Fruit fly (Drosophila melanogaster) whole organism, prepupa: ENCODE measurements around the gene rno.
A peak's percentile ranks its signal among the peaks of the same experiment; 100 is the strongest.

Source experiments
- CG10631 ChIP-seq: fragments of 200-800 bp; sonication (Bioruptor generic); optimal IDR thresholded peaks from 2 replicates; lab custom pipeline; 2016; ENCODE audit warnings: missing biosample characterization, missing genetic modification characterization
- CG11294 ChIP-seq: fragments of 200-800 bp; sonication (Bioruptor generic); IDR thresholded peaks from 2 replicates; pipeline ENCODE4 v1.3.6; 2022; ENCODE audit warnings: missing biosample characterization, missing genetic modification characterization
- CG11762 ChIP-seq: fragments of 200-800 bp; sonication (Bioruptor generic); optimal IDR thresholded peaks from 3 replicates; lab custom pipeline; 2016; ENCODE audit warnings: missing biosample characterization, missing genetic modification characterization; ENCODE audit not compliant: insufficient read depth
- CG11902 ChIP-seq: fragments of 200-800 bp; sonication (Bioruptor generic); optimal IDR thresholded peaks from 3 replicates; lab custom pipeline; 2016; ENCODE audit warnings: missing biosample characterization, missing genetic modification characterization
- CG15336 ChIP-seq: fragments of 200-800 bp; sonication (Bioruptor generic); IDR thresholded peaks from 2 replicates; pipeline ENCODE4 v1.3.6; 2022; ENCODE audit warnings: missing biosample characterization, missing genetic modification characterization
- CG1621 ChIP-seq: fragments of 200-800 bp; sonication (Bioruptor generic); optimal IDR thresholded peaks from 3 replicates; lab custom pipeline; 2018; ENCODE audit warnings: missing biosample characterization, mild to moderate bottlenecking, missing genetic modification characterization
- CG31627 ChIP-seq: fragments of 200-800 bp; sonication (Bioruptor generic); optimal IDR thresholded peaks from 3 replicates; lab custom pipeline; 2016; ENCODE audit warnings: missing biosample characterization, missing genetic modification characterization
- CG32006 ChIP-seq: fragments of 200-800 bp; sonication (Bioruptor generic); optimal IDR thresholded peaks from 3 replicates; lab custom pipeline; 2017; ENCODE audit warnings: missing biosample characterization, mild to moderate bottlenecking, missing genetic modification characterization
- CG34406 ChIP-seq: fragments of 200-800 bp; sonication (Bioruptor generic); optimal IDR thresholded peaks from 3 replicates; lab custom pipeline; 2016; ENCODE audit warnings: missing biosample characterization, missing genetic modification characterization
- CG4318 ChIP-seq: fragments of 200-800 bp; sonication (Bioruptor generic); optimal IDR thresholded peaks from 3 replicates; lab custom pipeline; 2017; ENCODE audit warnings: missing biosample characterization, mild to moderate bottlenecking, missing genetic modification characterization
- CG6163 ChIP-seq: fragments of 200-800 bp; sonication (Bioruptor generic); IDR thresholded peaks from 3 replicates; pipeline ENCODE4 v1.3.6; 2022; ENCODE audit warnings: missing biosample characterization, missing genetic modification characterization
- CG6276 ChIP-seq: fragments of 200-800 bp; sonication (Bioruptor generic); optimal IDR thresholded peaks from 2 replicates; lab custom pipeline; 2017; ENCODE audit warnings: missing biosample characterization, mild to moderate bottlenecking, missing genetic modification characterization
- CG6792 ChIP-seq: fragments of 200-800 bp; sonication (Bioruptor generic); optimal IDR thresholded peaks from 3 replicates; lab custom pipeline; 2016; ENCODE audit warnings: missing biosample characterization, missing genetic modification characterization
- CG6808 ChIP-seq: fragments of 200-800 bp; sonication (Bioruptor generic); optimal IDR thresholded peaks from 3 replicates; lab custom pipeline; 2017; ENCODE audit warnings: missing biosample characterization, missing genetic modification characterization, mild to moderate bottlenecking, moderate library complexity, missing genetic modification reagents
- CG7368 ChIP-seq: fragments of 200-800 bp; sonication (Bioruptor generic); optimal IDR thresholded peaks from 3 replicates; lab custom pipeline; 2016; ENCODE audit warnings: missing biosample characterization, missing genetic modification characterization
- CG8119 ChIP-seq: fragments of 200-800 bp; sonication (Bioruptor generic); IDR thresholded peaks from 3 replicates; pipeline ENCODE4 v1.3.6; 2022; ENCODE audit warnings: missing biosample characterization, missing genetic modification characterization
- CG8319 ChIP-seq: fragments of 200-800 bp; sonication (Bioruptor generic); optimal IDR thresholded peaks from 3 replicates; lab custom pipeline; 2016; ENCODE audit warnings: missing biosample characterization, missing genetic modification characterization
- Eip78C ChIP-seq: fragments of 200-800 bp; sonication (Bioruptor generic); peaks from one replicate; lab custom pipeline; 2016; ENCODE audit warnings: missing biosample characterization, missing genetic modification characterization
- Eip93F ChIP-seq: fragments of 200-800 bp; sonication (Bioruptor generic); optimal IDR thresholded peaks from 2 replicates; lab custom pipeline; 2016; ENCODE audit warnings: missing biosample characterization, mild to moderate bottlenecking, missing genetic modification characterization
- Ets21C ChIP-seq: fragments of 200-800 bp; sonication (Bioruptor generic); optimal IDR thresholded peaks from 3 replicates; lab custom pipeline; 2016; ENCODE audit warnings: missing biosample characterization, missing genetic modification characterization
- Ets96B ChIP-seq: fragments of 200-800 bp; optimal IDR thresholded peaks from 2 replicates; lab custom pipeline; 2019; ENCODE audit warnings: missing biosample characterization, mild to moderate bottlenecking, missing genetic modification characterization, moderate library complexity
- Gug ChIP-seq: fragments of 200-800 bp; sonication (Bioruptor generic); IDR thresholded peaks from 2 replicates; pipeline ENCODE4 v1.3.6; 2022; ENCODE audit warnings: missing biosample characterization, missing genetic modification characterization
- Hr38 ChIP-seq: sonication (Bioruptor generic); optimal IDR thresholded peaks from 2 replicates; lab custom pipeline; 2016; ENCODE audit warnings: missing biosample characterization, missing genetic modification characterization
- Hr4 ChIP-seq: fragments of 200-800 bp; sonication (Bioruptor generic); optimal IDR thresholded peaks from 3 replicates; lab custom pipeline; 2016; ENCODE audit warnings: missing biosample characterization, missing genetic modification characterization
- Lpt ChIP-seq: fragments of 200-800 bp; sonication (Bioruptor generic); optimal IDR thresholded peaks from 3 replicates; lab custom pipeline; 2016; ENCODE audit warnings: missing biosample characterization, missing genetic modification characterization
- Met ChIP-seq: fragments of 200-800 bp; sonication (Bioruptor generic); optimal IDR thresholded peaks from 3 replicates; lab custom pipeline; 2016; ENCODE audit warnings: missing biosample characterization, missing genetic modification characterization
- OdsH ChIP-seq: fragments of 200-800 bp; sonication (Bioruptor generic); optimal IDR thresholded peaks from 3 replicates; lab custom pipeline; 2016; ENCODE audit warnings: missing biosample characterization, missing genetic modification characterization
- Smox ChIP-seq: fragments of 200-800 bp; sonication (Bioruptor generic); optimal IDR thresholded peaks from 3 replicates; lab custom pipeline; 2016; ENCODE audit warnings: missing biosample characterization, missing genetic modification characterization
- Sox102F ChIP-seq: fragments of 200-800 bp; sonication (Bioruptor generic); optimal IDR thresholded peaks from 2 replicates; lab custom pipeline; 2016; ENCODE audit warnings: missing biosample characterization, mild to moderate bottlenecking, missing genetic modification characterization
- Sox14 ChIP-seq: fragments of 200-800 bp; sonication (Bioruptor generic); optimal IDR thresholded peaks from 3 replicates; lab custom pipeline; 2016; ENCODE audit warnings: missing biosample characterization, missing genetic modification characterization
- Sox15 ChIP-seq: fragments of 200-800 bp; sonication (Bioruptor generic); optimal IDR thresholded peaks from 3 replicates; lab custom pipeline; 2016; ENCODE audit warnings: missing biosample characterization, missing genetic modification characterization
- achi ChIP-seq: fragments of 200-800 bp; sonication (Bioruptor generic); optimal IDR thresholded peaks from 3 replicates; lab custom pipeline; 2016; ENCODE audit warnings: missing biosample characterization, missing genetic modification characterization
- acj6 ChIP-seq: fragments of 200-800 bp; sonication (Bioruptor generic); optimal IDR thresholded peaks from 3 replicates; lab custom pipeline; 2016; ENCODE audit warnings: missing biosample characterization, missing genetic modification characterization
- cyc ChIP-seq: fragments of 200-800 bp; sonication (Bioruptor generic); optimal IDR thresholded peaks from 3 replicates; lab custom pipeline; 2016; ENCODE audit warnings: missing biosample characterization, missing genetic modification characterization
- eg ChIP-seq: fragments of 200-800 bp; sonication (Bioruptor generic); IDR thresholded peaks from 3 replicates; pipeline ENCODE4 v1.3.6; 2022; ENCODE audit warnings: missing biosample characterization, missing genetic modification characterization
- fkh ChIP-seq: fragments of 200-800 bp; sonication (Bioruptor generic); optimal IDR thresholded peaks from 3 replicates; lab custom pipeline; 2017; ENCODE audit warnings: missing biosample characterization, mild to moderate bottlenecking, missing genetic modification characterization, moderate library complexity
- lz ChIP-seq: fragments of 200-800 bp; sonication (Bioruptor generic); optimal IDR thresholded peaks from 3 replicates; lab custom pipeline; 2016; ENCODE audit warnings: missing biosample characterization, missing genetic modification characterization
- salr ChIP-seq, 2 experiments: fragments of 200-800 bp; sonication (Bioruptor generic); optimal IDR thresholded peaks; 3 replicates each; lab custom pipeline; 2016 to 2018; ENCODE audit warnings: missing biosample characterization in 2 of 2, missing genetic modification characterization in 2 of 2, mild to moderate bottlenecking in 1 of 2
- spab ChIP-seq: fragments of 200-800 bp; sonication (Bioruptor generic); optimal IDR thresholded peaks from 2 replicates; lab custom pipeline; 2017; ENCODE audit warnings: missing biosample characterization, mild to moderate bottlenecking, missing genetic modification characterization, missing genetic modification reagents
- ss ChIP-seq, 2 experiments: fragments of 200-800 bp; sonication (Bioruptor generic); optimal IDR thresholded peaks; 2 replicates in 1 of 2; 3 replicates in 1 of 2; lab custom pipeline; 2017 to 2018; ENCODE audit warnings: mild to moderate bottlenecking in 2 of 2, missing biosample characterization in 2 of 2, missing genetic modification characterization in 2 of 2, moderate library complexity in 1 of 2
- svp ChIP-seq: fragments of 200-800 bp; sonication (Bioruptor generic); peaks from one replicate; lab custom pipeline; 2016; ENCODE audit warnings: missing biosample characterization, missing genetic modification characterization

The rno gene

DNA sequence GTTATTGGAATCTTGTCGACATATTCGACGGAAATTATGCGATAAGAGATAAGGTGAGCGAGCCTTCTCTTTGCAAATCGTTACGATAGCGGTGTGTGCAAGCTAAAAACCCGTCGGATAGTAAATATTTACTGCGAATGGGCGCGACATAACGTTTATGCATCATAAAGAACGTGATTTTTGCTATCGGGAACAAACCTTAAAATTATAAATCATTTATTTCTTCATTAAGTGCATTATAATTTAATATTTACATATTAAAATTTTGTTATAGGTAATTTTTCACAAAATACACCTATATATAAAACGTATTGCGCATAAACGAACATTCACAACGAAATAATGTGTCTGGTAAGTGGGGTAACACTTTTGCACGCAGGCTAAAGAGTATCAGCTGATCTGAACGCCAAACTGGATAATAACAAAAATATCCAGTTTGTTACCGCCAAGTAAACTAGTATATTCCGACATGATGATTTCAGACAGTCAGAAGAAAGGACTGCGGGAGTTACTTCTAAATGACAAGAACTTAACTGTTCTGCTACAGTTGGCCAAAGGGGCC lies 6.2 kb upstream of the rno start, which contains the start of the genes Gk1 and CG13876 (continued):
- peak; percentile 98 for TF ChIP-seq Ets96B (tag; lab: Kevin White, UChicago)
- no peak for TF ChIP-seq Hr38 (GFP tag; lab: Kevin White, UChicago)
- TF ChIP-seq acj6 (GFP tag; lab: Kevin White, UChicago) = peak; percentile 96
- no peak for TF ChIP-seq CG4318 (GFP tag; lab: Kevin White, UChicago)
- TF ChIP-seq OdsH (GFP tag; lab: Kevin White, UChicago) = no peak
- TF ChIP-seq Smox = no peak
- peak; percentile 97 for TF ChIP-seq CG8119 (GFP tag; lab: Robert Waterston, UW)
- TF ChIP-seq CG15336 (GFP tag; lab: Robert Waterston, UW) = peak; percentile 98
- TF ChIP-seq CG1621 = peak; percentile 92
- no peak for TF ChIP-seq Ets21C (GFP tag; lab: Kevin White, UChicago)
- TF ChIP-seq eg (GFP tag; lab: Robert Waterston, UW) = peak; percentile 98
- TF ChIP-seq Sox15 (GFP tag; lab: Kevin White, UChicago) = peak; percentile 83
- no peak for TF ChIP-seq Met

DNA sequence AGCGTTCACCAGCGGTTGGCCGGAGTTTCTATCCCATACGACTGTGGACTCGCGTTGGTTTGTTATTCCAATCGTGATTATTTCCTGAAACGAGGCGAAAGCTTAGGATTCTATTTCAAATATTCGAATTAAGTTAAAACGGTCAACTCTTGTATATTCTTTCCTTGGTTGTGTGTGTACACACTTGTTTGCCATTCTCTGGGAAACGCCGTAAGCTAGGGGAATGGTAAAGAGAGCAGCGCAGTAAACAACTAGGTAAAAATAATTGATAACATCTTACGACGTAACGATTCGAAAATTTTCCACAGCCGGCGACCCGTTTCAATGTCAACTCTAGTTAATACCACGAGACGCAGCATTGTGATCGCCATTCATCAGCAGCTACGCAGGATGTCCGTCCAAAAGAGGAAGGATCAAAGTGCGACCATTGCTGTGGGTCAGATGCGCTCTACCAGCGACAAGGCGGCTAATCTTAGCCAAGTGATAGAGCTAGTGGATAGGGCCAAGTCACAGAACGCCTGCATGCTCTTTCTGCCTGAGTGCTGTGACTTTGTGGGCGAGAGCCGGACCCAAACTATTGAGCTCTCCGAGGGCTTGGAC lies 4.1 kb upstream of the rno start, which contains the start of gene NitFhit:
Gene NitFhit, plus strand, starts transcription at position 195 of the 600 bp plus-strand sequence.
- TF ChIP-seq Ets21C (GFP tag; lab: Kevin White, UChicago) (no peak), fkh (peak; percentile 71), CG6808 (peak; percentile 14), ss (GFP tag; optimal IDR thresholded peaks at IDR 0.05; lab: Kevin White, UChicago) (peak in 1 of 2 experiments; percentile 46), svp (peak; percentile 74), achi (GFP tag; lab: Kevin White, UChicago) (no peak)

DNA sequence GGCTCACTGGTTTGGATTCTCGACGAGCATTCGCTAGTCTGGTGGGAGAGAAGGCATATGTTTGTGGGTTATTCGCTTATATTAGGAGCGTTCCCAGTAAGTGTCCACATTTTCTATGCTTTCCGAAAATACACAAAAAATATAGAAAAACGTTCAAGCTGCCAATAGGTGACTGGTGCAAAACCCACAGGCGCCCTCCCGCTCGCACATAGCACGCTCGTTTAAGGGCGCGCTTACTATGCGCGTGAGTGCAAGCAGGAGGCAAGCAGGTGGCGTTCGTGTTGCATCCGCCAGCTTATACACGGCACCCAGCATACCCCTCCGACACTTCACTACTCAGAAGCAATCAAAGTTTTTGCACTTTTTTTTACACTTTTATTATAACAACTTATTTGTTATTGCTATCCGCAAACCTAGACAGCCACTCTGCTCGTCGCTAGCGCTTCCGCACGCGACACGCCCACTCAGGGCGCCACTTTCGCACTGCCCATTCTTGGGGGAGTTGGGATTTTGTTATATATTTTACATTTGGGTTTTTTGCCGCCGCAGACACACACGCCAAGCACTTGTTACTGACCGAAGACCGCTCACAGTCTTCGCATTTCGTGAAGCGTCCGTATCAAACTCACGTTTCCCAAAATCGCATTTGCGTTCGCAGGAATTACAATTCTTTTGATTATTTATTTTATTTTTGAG lies 364 bp downstream of the rno start:
- TF ChIP-seq Eip78C = no peak
- no peak for TF ChIP-seq Hr38 (GFP tag; lab: Kevin White, UChicago)
- no peak for TF ChIP-seq Ets96B (tag; lab: Kevin White, UChicago)
- TF ChIP-seq Lpt = peak; percentile 36
- TF ChIP-seq svp = no peak
- no peak for TF ChIP-seq Sox102F (GFP tag; lab: Kevin White, UChicago)
- peak; percentile 68 for TF ChIP-seq CG6163 (GFP tag; lab: Robert Waterston, UW)
- TF ChIP-seq Gug (GFP tag; lab: Robert Waterston, UW) = peak; percentile 33; the same call in 1 of the 2 replicates
- peak in 1 of 2 experiments; percentile 24 for TF ChIP-seq salr (GFP tag; optimal IDR thresholded peaks at IDR 0.05; lab: Kevin White, UChicago)
- TF ChIP-seq OdsH (GFP tag; lab: Kevin White, UChicago) = no peak
- TF ChIP-seq eg (GFP tag; lab: Robert Waterston, UW) = peak; percentile 65
- TF ChIP-seq, all 60 proteins: peak for 5

DNA sequence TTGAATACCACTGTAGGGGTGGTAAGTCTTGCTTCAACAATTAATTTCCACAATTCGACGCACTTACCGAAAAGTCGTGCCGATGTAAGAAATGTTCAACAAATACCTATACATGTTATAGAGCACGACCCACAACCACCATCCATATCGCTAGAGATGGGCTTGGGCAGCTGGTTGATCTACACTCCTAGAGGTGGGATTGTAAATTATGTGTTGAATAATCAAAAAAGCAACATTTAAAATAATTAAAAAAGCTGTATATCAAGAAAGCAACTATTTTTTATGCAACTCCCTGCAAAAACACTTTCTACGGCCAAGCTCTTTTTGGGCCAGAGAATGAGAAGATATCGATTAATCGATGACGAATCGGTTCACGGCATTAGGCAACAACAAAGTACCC lies 15.3 kb downstream of the rno start, which contains the start of the genes CG34140, Mkp and Mtch:
Gene CG34140, minus strand, starts transcription at position 174 of the 400 bp plus-strand sequence.
Gene Mkp, minus strand, starts transcription at position 290 of the 400 bp plus-strand sequence.
Gene Mtch, plus strand, starts transcription at position 376 of the 400 bp plus-strand sequence.
- TF ChIP-seq CG8119 (GFP tag; lab: Robert Waterston, UW) (no peak; the same call in none of the 3 replicates), Gug (GFP tag; lab: Robert Waterston, UW) (peak; percentile 72), CG6792 (peak; percentile 84), Hr4 (GFP tag; lab: Kevin White, UChicago) (no peak), spab (GFP tag; lab: Kevin White, UChicago) (no peak), achi (GFP tag; lab: Kevin White, UChicago) (no peak), CG7368 (GFP tag; lab: Kevin White, UChicago) (no peak), cyc (peak; percentile 85), CG1621 (no peak), Hr38 (GFP tag; lab: Kevin White, UChicago) (peak; percentile 69), CG6276 (GFP tag; lab: Kevin White, UChicago) (no peak), CG11762 (peak; percentile 4), CG11294 (GFP tag; lab: Robert Waterston, UW) (peak; percentile 37; the same call in 1 of the 2 replicates), CG34406 (peak; percentile 73), CG32006 (no peak), CG11902 (GFP tag; lab: Kevin White, UChicago) (peak; percentile 70), Smox (peak; percentile 87), Sox15 (GFP tag; lab: Kevin White, UChicago) (peak; percentile 65), CG31627 (GFP tag; lab: Kevin White, UChicago) (peak; percentile 89), Ets21C (GFP tag; lab: Kevin White, UChicago) (peak; percentile 81), CG10631 (GFP tag; lab: Kevin White, UChicago) (peak; percentile 85), lz (peak; percentile 91), OdsH (GFP tag; lab: Kevin White, UChicago) (no peak), Sox14 (GFP tag; lab: Kevin White, UChicago) (peak; percentile 88), svp (peak; percentile 98), CG8319 (peak; percentile 58), Eip93F (GFP tag; lab: Kevin White, UChicago) (no peak), ss (GFP tag; optimal IDR thresholded peaks at IDR 0.05; lab: Kevin White, UChicago) (no peak), acj6 (GFP tag; lab: Kevin White, UChicago) (peak; percentile 79)
